Comparison of ENCODE assay signal across 1 fruit fly cellular context in the genomic region with DNA sequence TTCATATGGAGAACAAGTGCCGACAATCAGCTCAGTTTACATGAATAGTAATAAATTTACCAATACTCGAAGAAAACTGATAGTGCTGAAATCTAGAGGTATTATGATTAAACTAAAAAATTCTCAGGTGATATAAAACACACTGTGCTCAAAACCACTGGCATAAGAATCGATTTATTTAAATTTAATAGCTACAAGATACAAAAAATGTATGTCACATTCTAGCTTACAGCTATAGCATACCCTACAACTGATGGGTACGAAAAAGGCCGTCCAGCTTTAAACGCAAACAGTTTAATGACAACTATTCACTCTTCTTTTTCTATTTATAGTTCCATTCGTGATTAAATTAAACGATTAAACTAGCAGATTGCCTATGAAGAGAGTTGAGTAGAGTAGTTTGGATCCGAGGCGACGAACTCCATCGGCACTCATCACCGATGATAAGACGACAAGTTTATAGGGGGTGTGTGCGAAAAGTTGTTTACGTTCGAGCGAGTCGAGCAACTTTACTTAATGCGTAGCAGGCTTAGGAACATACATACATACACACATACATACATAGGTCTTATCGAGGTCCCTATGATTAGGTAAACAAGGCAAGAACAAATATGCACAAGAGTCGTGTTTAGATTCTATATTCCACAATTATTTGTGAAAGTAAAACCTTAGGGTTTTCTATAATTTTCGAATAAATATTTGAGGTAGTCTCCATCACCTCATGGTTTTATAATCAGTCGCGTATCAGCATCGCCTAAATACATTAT.
TF ChIP-seq lines count a peak whose summit lies in the region.

No protein-coding gene starts in this region.

TF ChIP-seq in whole organism, embryonic, 481 proteins besides CTCF, POLR2A, EP300 and RAD21 (continued from another document and continues in another):
- TF ChIP-seq sd (tag; optimal IDR thresholded peaks at IDR 0.05; lab: Kevin White, UChicago) (peak; percentile 72), CG17186 (GFP tag; optimal IDR thresholded peaks at IDR 0.05; lab: Kevin White, UChicago) (peak; percentile 21), CG8359 (GFP tag; optimal IDR thresholded peaks at IDR 0.05; lab: Kevin White, UChicago; ENCODE audit: borderline replicate concordance) (peak; percentile 72), Six4 (GFP tag; optimal IDR thresholded peaks at IDR 0.05; lab: Kevin White, UChicago) (peak; percentile 52), B-H1 (GFP tag; IDR thresholded peaks at IDR 0.05; lab: Robert Waterston, UW) (peak; percentile 17; the same call in 1 of the 3 replicates), onecut (GFP tag; IDR thresholded peaks at IDR 0.05; lab: Robert Waterston, UW) (peak; percentile 71), Bgb (GFP tag; IDR thresholded peaks at IDR 0.05; lab: Robert Waterston, UW; ENCODE audit: partially characterized antibody) (no peak), CG2199 (GFP tag; IDR thresholded peaks at IDR 0.05; lab: Robert Waterston, UW) (no peak), CG17568 (GFP tag; optimal IDR thresholded peaks at IDR 0.05; lab: Kevin White, UChicago) (peak; percentile 51), CG10543 (GFP tag; optimal IDR thresholded peaks at IDR 0.05; lab: Kevin White, UChicago) (peak; percentile 80), CG10267 (tag; optimal IDR thresholded peaks at IDR 0.05; lab: Kevin White, UChicago) (peak; percentile 40), CG4730 (GFP tag; IDR thresholded peaks at IDR 0.05; lab: Robert Waterston, UW) (peak; percentile 59; the same call in 1 of the 2 replicates), zen (tag; optimal IDR thresholded peaks at IDR 0.05; lab: Kevin White, UChicago) (peak; percentile 56), ap (GFP tag; IDR thresholded peaks at IDR 0.05; lab: Robert Waterston, UW) (peak; percentile 63), prd (optimal IDR thresholded peaks at IDR 0.05; lab: Kevin White, UChicago) (no peak), prd (GFP tag; IDR thresholded peaks at IDR 0.05; lab: Robert Waterston, UW) (peak; percentile 70), HLH3B (GFP tag; IDR thresholded peaks at IDR 0.05; lab: Robert Waterston, UW) (peak; percentile 61), CG11247 (GFP tag; IDR thresholded peaks at IDR 0.05; lab: Robert Waterston, UW) (peak; percentile 76), CG11504 (tag; optimal IDR thresholded peaks at IDR 0.05; lab: Kevin White, UChicago) (peak; percentile 63), Deaf1 (tag; optimal IDR thresholded peaks at IDR 0.05; lab: Kevin White, UChicago) (peak; percentile 27), Scr (GFP tag; IDR thresholded peaks at IDR 0.05; lab: Robert Waterston, UW; ENCODE audit: partially characterized antibody) (no peak), CG6689 (GFP tag; IDR thresholded peaks at IDR 0.05; lab: Robert Waterston, UW) (peak; percentile 54), CG11085 (GFP tag; IDR thresholded peaks at IDR 0.05; lab: Robert Waterston, UW) (peak; percentile 69), CG15479 (GFP tag; optimal IDR thresholded peaks at IDR 0.05; lab: Kevin White, UChicago) (peak; percentile 61), ash1 (GFP tag; optimal IDR thresholded peaks at IDR 0.05; lab: Kevin White, UChicago) (no peak), D (optimal IDR thresholded peaks at IDR 0.05; lab: Kevin White, UChicago) (no peak), D (GFP tag; optimal IDR thresholded peaks at IDR 0.05; lab: Kevin White, UChicago) (peak; percentile 76), CoRest (tag; optimal IDR thresholded peaks at IDR 0.05; lab: Kevin White, UChicago) (peak; percentile 54), wor (GFP tag; IDR thresholded peaks at IDR 0.05; lab: Robert Waterston, UW) (0 out of 2 replicates have a peak, but pooled peaks have one; percentile 42), HLH54F (GFP tag; optimal IDR thresholded peaks at IDR 0.05; lab: Kevin White, UChicago) (peak; percentile 49), crol (GFP tag; IDR thresholded peaks at IDR 0.05; lab: Robert Waterston, UW) (0 out of 2 replicates have a peak, but pooled peaks have one; percentile 19), ind (GFP tag; optimal IDR thresholded peaks at IDR 0.05; lab: Kevin White, UChicago) (peak; percentile 48), CG34224 (GFP tag; IDR thresholded peaks at IDR 0.05; lab: Robert Waterston, UW; ENCODE audit: partially characterized antibody) (no peak), CG34422 (GFP tag; IDR thresholded peaks at IDR 0.05; lab: Robert Waterston, UW) (no peak; the same call in 2 of the 3 replicates), CG9437 (GFP tag; optimal IDR thresholded peaks at IDR 0.05; lab: Kevin White, UChicago) (peak; percentile 57), org-1 (GFP tag; optimal IDR thresholded peaks at IDR 0.05; lab: Kevin White, UChicago) (peak; percentile 74), CG6654 (GFP tag; optimal IDR thresholded peaks at IDR 0.05; lab: Kevin White, UChicago) (no peak), odd (GFP tag; optimal IDR thresholded peaks at IDR 0.05; lab: Kevin White, UChicago) (peak; percentile 56), phol (tag; optimal IDR thresholded peaks at IDR 0.05; lab: Kevin White, UChicago) (peak; percentile 17), Sry-δ (GFP tag; optimal IDR thresholded peaks at IDR 0.05; lab: Kevin White, UChicago) (peak; percentile 52), lmd (GFP tag; IDR thresholded peaks at IDR 0.05; lab: Robert Waterston, UW) (peak; percentile 76), CG31365 (tag; optimal IDR thresholded peaks at IDR 0.05; lab: Kevin White, UChicago) (peak; percentile 5), Dfd (GFP tag; optimal IDR thresholded peaks at IDR 0.05; lab: Kevin White, UChicago) (no peak), Rx (GFP tag; IDR thresholded peaks at IDR 0.05; lab: Robert Waterston, UW) (peak; percentile 62), ranshi (GFP tag; IDR thresholded peaks at IDR 0.05; lab: Robert Waterston, UW) (peak; percentile 58), Hr51 (GFP tag; optimal IDR thresholded peaks at IDR 0.05; lab: Kevin White, UChicago) (peak; percentile 27 to 72), Blimp-1 (GFP tag; optimal IDR thresholded peaks at IDR 0.05; lab: Kevin White, UChicago) (peak; percentile 68), Hsf (GFP tag; optimal IDR thresholded peaks at IDR 0.05; lab: Kevin White, UChicago) (peak; percentile 49), wdn (GFP tag; IDR thresholded peaks at IDR 0.05; lab: Robert Waterston, UW) (peak; percentile 77), CG3281 (GFP tag; optimal IDR thresholded peaks at IDR 0.05; lab: Kevin White, UChicago) (peak; percentile 83), C15 (GFP tag; IDR thresholded peaks at IDR 0.05; lab: Robert Waterston, UW) (peak; percentile 62; the same call in 1 of the 3 replicates), CG15011 (GFP tag; optimal IDR thresholded peaks at IDR 0.05; lab: Kevin White, UChicago) (peak; percentile 81), CG12219 (GFP tag; optimal IDR thresholded peaks at IDR 0.05; lab: Kevin White, UChicago) (peak; percentile 5), HmgZ (tag; optimal IDR thresholded peaks at IDR 0.05; lab: Kevin White, UChicago) (peak; percentile 82), CG9727 (GFP tag; optimal IDR thresholded peaks at IDR 0.05; lab: Kevin White, UChicago) (peak; percentile 89), CG10654 (GFP tag; optimal IDR thresholded peaks at IDR 0.05; lab: Kevin White, UChicago) (peak; percentile 75), CG3407 (GFP tag; optimal IDR thresholded peaks at IDR 0.05; lab: Kevin White, UChicago) (peak; percentile 72), CG16813 (GFP tag; IDR thresholded peaks at IDR 0.05; lab: Robert Waterston, UW; ENCODE audit: partially characterized antibody) (no peak), CG10147 (GFP tag; optimal IDR thresholded peaks at IDR 0.05; lab: Kevin White, UChicago) (peak; percentile 16), trem (tag; optimal IDR thresholded peaks at IDR 0.05; lab: Kevin White, UChicago) (peak; percentile 4), pan (optimal IDR thresholded peaks at IDR 0.05; lab: Kevin White, UChicago) (no peak), pan (GFP tag; optimal IDR thresholded peaks at IDR 0.05 in 1 of 2, IDR thresholded peaks at IDR 0.05 in 1 of 2) (peak in 1 of 2 experiments; percentile 75), ewg (GFP tag; optimal IDR thresholded peaks at IDR 0.05; lab: Kevin White, UChicago) (peak; percentile 34), Nf-YA (GFP tag; IDR thresholded peaks at IDR 0.05; lab: Robert Waterston, UW) (peak; percentile 68; the same call in 1 of the 2 replicates), dimm (GFP tag; IDR thresholded peaks at IDR 0.05; lab: Robert Waterston, UW) (no peak), gcm (GFP tag; optimal IDR thresholded peaks at IDR 0.05; lab: Kevin White, UChicago) (peak; percentile 45), tup (GFP tag; optimal IDR thresholded peaks at IDR 0.05; lab: Kevin White, UChicago) (peak; percentile 78), Mad (GFP tag; optimal IDR thresholded peaks at IDR 0.05; lab: Kevin White, UChicago) (peak; percentile 57), z (GFP tag; IDR thresholded peaks at IDR 0.05; lab: Robert Waterston, UW) (0 out of 3 replicates have a peak, but pooled peaks have one; percentile 62), CG4820 (GFP tag; optimal IDR thresholded peaks at IDR 0.05; lab: Kevin White, UChicago) (peak; percentile 58), Poxn (GFP tag; IDR thresholded peaks at IDR 0.05; lab: Robert Waterston, UW) (peak; percentile 56; the same call in 1 of the 2 replicates), her (GFP tag; optimal IDR thresholded peaks at IDR 0.05; lab: Kevin White, UChicago) (peak; percentile 32), Fer2 (tag; optimal IDR thresholded peaks at IDR 0.05; lab: Kevin White, UChicago) (peak; percentile 40), pita (GFP tag; optimal IDR thresholded peaks at IDR 0.05; lab: Kevin White, UChicago) (no peak), CG4282 (GFP tag; optimal IDR thresholded peaks at IDR 0.05; lab: Kevin White, UChicago) (no peak), jigr1 (GFP tag; IDR thresholded peaks at IDR 0.05; lab: Robert Waterston, UW) (no peak), ems (GFP tag; optimal IDR thresholded peaks at IDR 0.05; lab: Kevin White, UChicago) (peak; percentile 6), tap (tag; optimal IDR thresholded peaks at IDR 0.05; lab: Kevin White, UChicago) (peak; percentile 14), sisA (GFP tag; IDR thresholded peaks at IDR 0.05; lab: Robert Waterston, UW) (peak; percentile 57), sima (GFP tag; optimal IDR thresholded peaks at IDR 0.05; lab: Kevin White, UChicago) (peak; percentile 51), CG12236 (GFP tag; optimal IDR thresholded peaks at IDR 0.05; lab: Kevin White, UChicago) (peak; percentile 81), Fer1 (GFP tag; optimal IDR thresholded peaks at IDR 0.05; lab: Kevin White, UChicago) (peak; percentile 63), Meics (GFP tag; optimal IDR thresholded peaks at IDR 0.05; lab: Kevin White, UChicago) (peak; percentile 83), kah (GFP tag; optimal IDR thresholded peaks at IDR 0.05; lab: Kevin White, UChicago) (no peak), hth (optimal IDR thresholded peaks at IDR 0.05; lab: Kevin White, UChicago) (no peak), CG1792 (GFP tag; optimal IDR thresholded peaks at IDR 0.05; lab: Kevin White, UChicago) (peak; percentile 94), Pdp1 (GFP tag; optimal IDR thresholded peaks at IDR 0.05; lab: Kevin White, UChicago) (peak; percentile 49 to 73), Dp (GFP tag; optimal IDR thresholded peaks at IDR 0.05; lab: Kevin White, UChicago) (no peak), CG14050 (GFP tag; IDR thresholded peaks at IDR 0.05; lab: Robert Waterston, UW) (peak; percentile 26; the same call in 2 of the 3 replicates), Sox100B (GFP tag; optimal IDR thresholded peaks at IDR 0.05; lab: Kevin White, UChicago) (peak; percentile 73), H2.0 (GFP tag; IDR thresholded peaks at IDR 0.05; lab: Robert Waterston, UW) (peak; percentile 55), sr (GFP tag; IDR thresholded peaks at IDR 0.05; lab: Robert Waterston, UW) (peak; percentile 77; the same call in 2 of the 3 replicates), CG10565 (GFP tag; optimal IDR thresholded peaks at IDR 0.05; lab: Kevin White, UChicago) (peak; percentile 28), Gug (GFP tag; IDR thresholded peaks at IDR 0.05; lab: Robert Waterston, UW) (peak; percentile 59; the same call in 3 of the 4 replicates), dmrt99B (tag; optimal IDR thresholded peaks at IDR 0.05; lab: Kevin White, UChicago) (peak; percentile 34), CG34376 (GFP tag; optimal IDR thresholded peaks at IDR 0.05; lab: Kevin White, UChicago) (peak; percentile 68), Vsx1 (GFP tag; optimal IDR thresholded peaks at IDR 0.05; lab: Kevin White, UChicago) (peak; percentile 75), gfzf (GFP tag; optimal IDR thresholded peaks at IDR 0.05; lab: Kevin White, UChicago) (peak; percentile 7), NK7.1 (GFP tag; optimal IDR thresholded peaks at IDR 0.05; lab: Kevin White, UChicago) (peak; percentile 10), gcm2 (GFP tag; optimal IDR thresholded peaks at IDR 0.05; lab: Kevin White, UChicago) (peak; percentile 28), CG2116 (GFP tag; optimal IDR thresholded peaks at IDR 0.05; lab: Kevin White, UChicago) (peak; percentile 26), Camta (GFP tag; optimal IDR thresholded peaks at IDR 0.05; lab: Kevin White, UChicago) (peak; percentile 71), CG2202 (tag; optimal IDR thresholded peaks at IDR 0.05; lab: Kevin White, UChicago) (peak; percentile 86), disco-r (GFP tag; optimal IDR thresholded peaks at IDR 0.05; lab: Kevin White, UChicago) (peak; percentile 38), D19B (GFP tag; optimal IDR thresholded peaks at IDR 0.05; lab: Kevin White, UChicago) (peak; percentile 90), CG18476 (GFP tag; optimal IDR thresholded peaks at IDR 0.05; lab: Kevin White, UChicago) (peak; percentile 62), bowl (GFP tag; IDR thresholded peaks at IDR 0.05; lab: Robert Waterston, UW) (peak; percentile 32; the same call in 1 of the 2 replicates), slp2 (GFP tag; optimal IDR thresholded peaks at IDR 0.05; lab: Kevin White, UChicago) (peak; percentile 47), ab (GFP tag; optimal IDR thresholded peaks at IDR 0.05; lab: Kevin White, UChicago) (peak; percentile 37), emc (GFP tag; optimal IDR thresholded peaks at IDR 0.05; lab: Kevin White, UChicago) (no peak), Mrtf (GFP tag; IDR thresholded peaks at IDR 0.05; lab: Robert Waterston, UW) (peak; percentile 65; the same call in 2 of the 3 replicates), CG17361 (GFP tag; IDR thresholded peaks at IDR 0.05; lab: Robert Waterston, UW) (peak; percentile 49), CG12942 (GFP tag; optimal IDR thresholded peaks at IDR 0.05; lab: Kevin White, UChicago) (peak; percentile 40), unpg (GFP tag; optimal IDR thresholded peaks at IDR 0.05; lab: Kevin White, UChicago) (peak; percentile 55), ftz-f1 (GFP tag; optimal IDR thresholded peaks at IDR 0.05; lab: Kevin White, UChicago) (no peak), kni (GFP tag; optimal IDR thresholded peaks at IDR 0.05; lab: Kevin White, UChicago) (peak; percentile 70), jing (GFP tag; optimal IDR thresholded peaks at IDR 0.05; lab: Kevin White, UChicago) (no peak), otp (GFP tag; IDR thresholded peaks at IDR 0.05; lab: Robert Waterston, UW) (peak; percentile 93), fd3F (GFP tag; optimal IDR thresholded peaks at IDR 0.05; lab: Kevin White, UChicago) (peak; percentile 60)
